Worm (Caenorhabditis elegans) whole organism, L1 larva: ENCODE measurements around the gene Y75B8A.34.

Experiments
- C04F5.9 ChIP-seq: sonication (generic microtip); optimal IDR thresholded peaks from 2 replicates; lab custom pipeline; 2016; ENCODE audit warnings: missing genetic modification characterization, missing compliant biosample characterization
- aha-1 ChIP-seq: fragments of 150-350 bp; optimal IDR thresholded peaks from 2 replicates; lab custom pipeline; 2014; ENCODE audit warnings: missing biosample characterization, missing genetic modification characterization
- alr-1 ChIP-seq: fragments of 200-800 bp; sonication (Bioruptor generic); optimal IDR thresholded peaks from 2 replicates; lab custom pipeline; 2018; ENCODE audit warnings: borderline replicate concordance, mild to moderate bottlenecking, missing genetic modification characterization, missing compliant biosample characterization
- ama-1 ChIP-seq: fragments of 150-350 bp; optimal IDR thresholded peaks from 2 replicates; lab custom pipeline; 2014
- blmp-1 ChIP-seq: fragments of 150-350 bp; optimal IDR thresholded peaks from 2 replicates; lab custom pipeline; 2014; ENCODE audit warnings: missing biosample characterization, missing genetic modification characterization
- ceh-8 ChIP-seq: fragments of 200-800 bp; sonication (Bioruptor generic); optimal IDR thresholded peaks from 2 replicates; lab custom pipeline; 2018; ENCODE audit warnings: mild to moderate bottlenecking, missing genetic modification characterization, moderate library complexity, missing compliant biosample characterization
- ces-1 ChIP-seq: fragments of 150-350 bp; optimal IDR thresholded peaks from 2 replicates; lab custom pipeline; 2014; ENCODE audit warnings: missing biosample characterization, missing genetic modification reagents, missing genetic modification characterization
- dpl-1 ChIP-seq, 3 experiments: fragments of 150-350 bp in 2 of 3; sonication (generic microtip) in 1 of 3; optimal IDR thresholded peaks; 2 replicates each; lab custom pipeline; 2014 to 2017; ENCODE audit warnings: missing biosample characterization in 3 of 3, missing genetic modification characterization in 3 of 3, missing genetic modification reagents in 3 of 3
- efl-1 ChIP-seq, 4 experiments: fragments of 150-350 bp; optimal IDR thresholded peaks in 3 of 4; peaks in 1 of 4; 1 replicate in 1 of 4; 2 replicates in 3 of 4; lab custom pipeline; 2014; ENCODE audit warnings: missing biosample characterization in 2 of 4, missing genetic modification characterization in 2 of 4, missing genetic modification reagents in 2 of 4
- egl-27 ChIP-seq, 2 experiments: fragments of 150-350 bp in 1 of 2; sonication (generic microtip); optimal IDR thresholded peaks; 3 replicates each; lab custom pipeline; 2017 to 2018; ENCODE audit warnings: missing biosample characterization in 2 of 2, missing genetic modification characterization in 2 of 2, missing genetic modification reagents in 2 of 2
- ets-5 ChIP-seq: fragments of 200-800 bp; sonication (Bioruptor generic); IDR thresholded peaks from 2 replicates; pipeline ENCODE4 v1.3.6; 2022; ENCODE audit warnings: missing genetic modification characterization, missing compliant biosample characterization
- hlh-17 ChIP-seq: fragments of 200-800 bp; sonication (Bioruptor generic); optimal IDR thresholded peaks from 2 replicates; lab custom pipeline; 2018; ENCODE audit warnings: missing genetic modification characterization, mild to moderate bottlenecking, missing compliant biosample characterization, moderate library complexity, borderline replicate concordance
- hpl-2 ChIP-seq: fragments of 150-350 bp; optimal IDR thresholded peaks from 2 replicates; lab custom pipeline; 2014; ENCODE audit warnings: missing biosample characterization, missing genetic modification reagents, missing genetic modification characterization
- isw-1 ChIP-seq: fragments of 200-800 bp; sonication (Bioruptor generic); IDR thresholded peaks from 2 replicates; pipeline ENCODE4 v1.3.6; 2022; ENCODE audit warnings: missing genetic modification characterization, missing compliant biosample characterization
- lin-35 ChIP-seq, 2 experiments: fragments of 150-350 bp; optimal IDR thresholded peaks; 2 replicates each; lab custom pipeline; 2014; ENCODE audit warnings: missing biosample characterization in 2 of 2, missing genetic modification characterization in 2 of 2, missing genetic modification reagents in 2 of 2
- lir-3 ChIP-seq: sonication (generic microtip); optimal IDR thresholded peaks from 2 replicates; lab custom pipeline; 2016; ENCODE audit warnings: mild to moderate bottlenecking, missing genetic modification characterization, moderate library complexity, missing compliant biosample characterization; ENCODE audit not compliant: poor library complexity
- lsy-2 ChIP-seq, 2 experiments: fragments of 150-350 bp; optimal IDR thresholded peaks; 2 replicates each; lab custom pipeline; 2014; ENCODE audit warnings: missing biosample characterization in 2 of 2, missing genetic modification characterization in 2 of 2
- mdl-1 ChIP-seq, 2 experiments: fragments of 150-350 bp; optimal IDR thresholded peaks; 2 replicates each; lab custom pipeline; 2014 to 2017; ENCODE audit warnings: missing biosample characterization in 2 of 2, missing genetic modification characterization in 2 of 2, inconsistent platforms in 1 of 2
- mef-2 ChIP-seq: fragments of 150-350 bp; optimal IDR thresholded peaks from 2 replicates; lab custom pipeline; 2014; ENCODE audit warnings: missing biosample characterization, missing genetic modification characterization
- nhr-12 ChIP-seq: sonication (generic microtip); optimal IDR thresholded peaks from 2 replicates; lab custom pipeline; 2017; ENCODE audit warnings: missing biosample characterization, missing genetic modification characterization
- nhr-20 ChIP-seq: sonication (generic microtip); optimal IDR thresholded peaks from 2 replicates; lab custom pipeline; 2016; ENCODE audit warnings: mild to moderate bottlenecking, missing genetic modification characterization, missing compliant biosample characterization
- nhr-28 ChIP-seq: fragments of 150-350 bp; optimal IDR thresholded peaks from 2 replicates; lab custom pipeline; 2014; ENCODE audit warnings: missing biosample characterization, missing genetic modification characterization
- nhr-77 ChIP-seq: fragments of 150-350 bp; optimal IDR thresholded peaks from 2 replicates; lab custom pipeline; 2014; ENCODE audit warnings: missing biosample characterization, missing genetic modification characterization
- nhr-85 ChIP-seq: sonication (generic microtip); peaks from one replicate; lab custom pipeline; 2016; ENCODE audit warnings: missing genetic modification characterization, inconsistent platforms, missing compliant biosample characterization
- nhr-90 ChIP-seq: sonication (generic microtip); optimal IDR thresholded peaks from 2 replicates; lab custom pipeline; 2016; ENCODE audit warnings: mild to moderate bottlenecking, missing genetic modification characterization, missing compliant biosample characterization; ENCODE audit not compliant: poor library complexity
- rnt-1 ChIP-seq: sonication (generic microtip); optimal IDR thresholded peaks from 2 replicates; lab custom pipeline; 2016; ENCODE audit warnings: mild to moderate bottlenecking, missing genetic modification characterization, moderate library complexity, missing compliant biosample characterization
- skn-1 ChIP-seq: fragments of 150-350 bp; optimal IDR thresholded peaks from 2 replicates; lab custom pipeline; 2014; ENCODE audit warnings: missing biosample characterization, missing genetic modification characterization
- snpc-4 ChIP-seq: fragments of 150-350 bp; optimal IDR thresholded peaks from 2 replicates; lab custom pipeline; 2014; ENCODE audit warnings: missing biosample characterization, missing genetic modification characterization
- sox-4 ChIP-seq: sonication (generic microtip); optimal IDR thresholded peaks from 2 replicates; lab custom pipeline; 2016; ENCODE audit warnings: missing genetic modification characterization, missing compliant biosample characterization
- sptf-1 ChIP-seq: fragments of 150-350 bp; optimal IDR thresholded peaks from 2 replicates; lab custom pipeline; 2014; ENCODE audit warnings: missing biosample characterization, missing genetic modification characterization
- sup-37 ChIP-seq: fragments of 200-800 bp; sonication (Bioruptor generic); optimal IDR thresholded peaks from 2 replicates; lab custom pipeline; 2018; ENCODE audit warnings: mild to moderate bottlenecking, missing genetic modification characterization, missing compliant biosample characterization
- swsn-7 ChIP-seq: sonication (generic microtip); optimal IDR thresholded peaks from 2 replicates; lab custom pipeline; 2016; ENCODE audit warnings: missing genetic modification characterization, missing compliant biosample characterization
- tlp-1 ChIP-seq: fragments of 150-350 bp; optimal IDR thresholded peaks from 2 replicates; lab custom pipeline; 2014; ENCODE audit warnings: missing biosample characterization, missing genetic modification characterization
- unc-130 ChIP-seq: fragments of 150-350 bp; optimal IDR thresholded peaks from 2 replicates; lab custom pipeline; 2017; ENCODE audit warnings: missing biosample characterization, missing genetic modification characterization, inconsistent platforms
- unc-30 ChIP-seq: sonication (generic microtip); optimal IDR thresholded peaks from 2 replicates; lab custom pipeline; 2017; ENCODE audit warnings: missing biosample characterization, missing genetic modification characterization
- unc-62 ChIP-seq: fragments of 150-350 bp; optimal IDR thresholded peaks from 2 replicates; lab custom pipeline; 2014; ENCODE audit warnings: missing biosample characterization, missing genetic modification reagents, missing genetic modification characterization
- unc-86 ChIP-seq: sonication (generic microtip); optimal IDR thresholded peaks from 2 replicates; lab custom pipeline; 2016; ENCODE audit warnings: missing genetic modification characterization, missing compliant biosample characterization
- vab-15 ChIP-seq: sonication (generic microtip); optimal IDR thresholded peaks from 2 replicates; lab custom pipeline; 2017; ENCODE audit warnings: missing genotype, mild to moderate bottlenecking, missing genetic modification characterization, missing compliant biosample characterization
- zag-1 ChIP-seq: fragments of 150-350 bp; optimal IDR thresholded peaks from 2 replicates; lab custom pipeline; 2014; ENCODE audit warnings: missing biosample characterization, missing genetic modification characterization
- zip-4 ChIP-seq: fragments of 200-800 bp; sonication (Bioruptor generic); optimal IDR thresholded peaks from 2 replicates; lab custom pipeline; 2018; ENCODE audit warnings: mild to moderate bottlenecking, missing genetic modification characterization, moderate library complexity, missing compliant biosample characterization
- ztf-4 ChIP-seq: fragments of 150-350 bp; optimal IDR thresholded peaks from 2 replicates; lab custom pipeline; 2014; ENCODE audit warnings: missing biosample characterization, missing genetic modification characterization

The Y75B8A.34 gene

ce11 chrIII:12351301-12351700, 8.1 kb upstream of the Y75B8A.34 start, which contains the start of the genes pph-4.1 and Y75B8A.31 (continued):
- TF ChIP-seq dpl-1 (GFP tag; optimal IDR thresholded peaks at IDR 0.05; lab: Kevin White, UChicago) (peak; percentile 73 to 83 (median 75)), zip-4 (peak; percentile 1), hpl-2 (GFP tag; lab: Kevin White, UChicago) (peak; percentile 21), nhr-90 (peak; percentile 93), swsn-7 (tag; lab: Kevin White, UChicago) (peak; percentile 84), unc-30 (no peak), mef-2 (tag; lab: Kevin White, UChicago) (no peak), isw-1 (GFP tag; lab: Robert Waterston, UW) (peak; percentile 78), vab-15 (peak; percentile 44), alr-1 (tag; lab: Kevin White, UChicago) (no peak), ets-5 (GFP tag; lab: Robert Waterston, UW) (no peak), lir-3 (no peak), C04F5.9 (tag; lab: Kevin White, UChicago) (peak; percentile 73)
- TF ChIP-seq, all 84 proteins: peak for 53

ce11 chrIII:12356588-12356987, 2.8 kb upstream of the Y75B8A.34 start:
- TF ChIP-seq hlh-17 (no peak), ceh-8 (GFP tag; lab: Kevin White, UChicago) (no peak), unc-62 (GFP tag; lab: Kevin White, UChicago) (no peak), sptf-1 (tag; lab: Kevin White, UChicago) (no peak), nhr-12 (tag; lab: Kevin White, UChicago) (no peak), tlp-1 (no peak), zag-1 (tag; lab: Kevin White, UChicago) (no peak), sox-4 (no peak), ces-1 (GFP tag; lab: Kevin White, UChicago) (no peak), nhr-77 (tag; lab: Kevin White, UChicago) (no peak), lin-35 (GFP tag; optimal IDR thresholded peaks at IDR 0.05; lab: Kevin White, UChicago) (no peak), unc-130 (tag; lab: Kevin White, UChicago) (no peak), nhr-28 (tag; lab: Kevin White, UChicago) (no peak), egl-27 (tag; optimal IDR thresholded peaks at IDR 0.05; lab: Kevin White, UChicago) (no peak), snpc-4 (tag; lab: Kevin White, UChicago) (no peak), dpl-1 (GFP tag; optimal IDR thresholded peaks at IDR 0.05; lab: Kevin White, UChicago) (no peak)

ce11 chrIII:12358461-12358860, 904 bp upstream of the Y75B8A.34 start, which contains the start of gene Y75B8A.32:
TSS of gene Y75B8A.32 (minus strand) at chrIII:12358561.
- TF ChIP-seq mdl-1 (tag; optimal IDR thresholded peaks at IDR 0.05; lab: Kevin White, UChicago): no peak
- no peak for TF ChIP-seq blmp-1 (tag; lab: Kevin White, UChicago)
- TF ChIP-seq unc-86 (tag; lab: Kevin White, UChicago): no peak
- TF ChIP-seq skn-1: no peak
- TF ChIP-seq aha-1 (tag; lab: Kevin White, UChicago): no peak
- no peak for TF ChIP-seq nhr-85 (tag; lab: Kevin White, UChicago)
- TF ChIP-seq nhr-90: no peak
- no peak for TF ChIP-seq C04F5.9 (tag; lab: Kevin White, UChicago)
- no peak for TF ChIP-seq rnt-1
- TF ChIP-seq ama-1: no peak
- TF ChIP-seq sup-37 (GFP tag; lab: Kevin White, UChicago): no peak
- TF ChIP-seq mef-2 (tag; lab: Kevin White, UChicago): no peak
- TF ChIP-seq nhr-20 (tag; lab: Kevin White, UChicago): no peak

ce11 chrIII:12366989-12367557, 7.7 kb downstream of the Y75B8A.34 start, which contains the start of gene Y75B8A.33:
TSS of gene Y75B8A.33 (minus strand) at chrIII:12367373.
- TF ChIP-seq ama-1 (peak; percentile 61), ztf-4 (tag; lab: Kevin White, UChicago) (peak; percentile 45), efl-1 (optimal IDR thresholded peaks at IDR 0.05; lab: Kevin White, UChicago) (no peak), efl-1 (GFP tag; optimal IDR thresholded peaks at IDR 0.05 in 1 of 2; lab: Kevin White, UChicago) (peak in 1 of 2 experiments; percentile 60), lsy-2 (tag; optimal IDR thresholded peaks at IDR 0.05; lab: Kevin White, UChicago) (peak in 1 of 2 experiments; percentile 1), ceh-8 (GFP tag; lab: Kevin White, UChicago) (no peak)
